Worm (Caenorhabditis elegans) whole organism, early embryonic: ENCODE data around the gene hrg-6.

Experiments
- B0310.2 ChIP-seq: sonication (generic microtip); optimal IDR thresholded peaks from 2 replicates; lab custom pipeline; 2016; ENCODE audit warnings: mild to moderate bottlenecking, missing genetic modification characterization, missing compliant biosample characterization
- ama-1 ChIP-seq: fragments of 150-350 bp; optimal IDR thresholded peaks from 2 replicates; lab custom pipeline; 2014
- ceh-13 ChIP-seq: fragments of 200-800 bp; sonication (Bioruptor generic); optimal IDR thresholded peaks from 2 replicates; lab custom pipeline; 2018; ENCODE audit warnings: mild to moderate bottlenecking, missing genetic modification characterization, missing compliant biosample characterization
- ceh-36 ChIP-seq: sonication (generic microtip); optimal IDR thresholded peaks from 2 replicates; lab custom pipeline; 2016; ENCODE audit warnings: missing genetic modification characterization, inconsistent platforms, missing compliant biosample characterization
- hmbx-1 ChIP-seq: sonication (generic microtip); optimal IDR thresholded peaks from 2 replicates; lab custom pipeline; 2016; ENCODE audit warnings: mild to moderate bottlenecking, missing genetic modification characterization, missing compliant biosample characterization
- hmg-4 ChIP-seq: fragments of 200-800 bp; sonication (Bioruptor generic); optimal IDR thresholded peaks from 2 replicates; lab custom pipeline; 2018; ENCODE audit warnings: mild to moderate bottlenecking, missing genetic modification characterization, missing compliant biosample characterization
- tbx-37 ChIP-seq: fragments of 200-800 bp; sonication (Bioruptor generic); conservative IDR thresholded peaks from 2 replicates; pipeline ENCODE4 v1.3.6; 2022; ENCODE audit warnings: missing genetic modification reagents, missing genetic modification characterization, missing compliant biosample characterization
- tra-4 ChIP-seq: sonication (generic microtip); optimal IDR thresholded peaks from 2 replicates; lab custom pipeline; 2017; ENCODE audit warnings: missing genetic modification characterization, missing compliant biosample characterization

DNA sequence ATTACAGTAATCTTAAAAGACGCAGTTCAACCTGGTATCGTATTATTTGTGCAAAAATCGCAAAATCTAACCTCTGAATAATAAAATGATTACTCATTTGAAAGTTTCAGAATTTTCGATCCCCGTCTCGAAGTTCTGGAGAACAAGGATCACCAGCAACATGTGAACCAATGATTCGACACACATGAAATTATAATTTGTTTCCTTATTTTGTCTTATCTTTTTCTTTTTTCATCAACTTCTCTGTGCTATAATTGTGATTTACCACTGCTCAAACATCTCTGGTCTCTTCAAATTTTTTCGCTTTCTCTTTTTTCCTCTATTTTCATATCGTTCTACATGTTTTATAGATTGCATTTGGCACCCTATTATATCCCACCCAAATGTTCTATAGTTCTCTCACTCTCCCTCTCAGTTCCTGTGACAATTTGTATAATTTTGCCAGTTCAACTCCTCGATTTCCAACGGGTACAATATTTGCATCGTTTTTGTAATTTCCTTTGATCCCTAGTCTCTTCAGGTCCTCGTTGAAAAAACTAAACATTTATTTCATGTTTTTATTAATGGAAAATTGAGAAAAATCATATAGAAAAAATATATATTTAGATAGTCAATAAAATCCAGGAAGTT is 30.7 kb downstream of the hrg-6 start:
- no peak for TF ChIP-seq hmg-4 (GFP tag; lab: Kevin White, UChicago)
- TF ChIP-seq ceh-13 = no peak
- TF ChIP-seq ama-1 (lab: Kevin White, UChicago) = no peak
- no peak for TF ChIP-seq B0310.2 (tag; lab: Kevin White, UChicago)
- no peak for TF ChIP-seq ceh-36 (tag; lab: Kevin White, UChicago)
- no peak for TF ChIP-seq hmbx-1 (tag; lab: Kevin White, UChicago)
- TF ChIP-seq tbx-37 (GFP tag; lab: Robert Waterston, UW) = no peak
- no peak for TF ChIP-seq tra-4 (tag; lab: Kevin White, UChicago)
